Worm (Caenorhabditis elegans): ENCODE results near the gene krr-1.

The krr-1 gene

DNA sequence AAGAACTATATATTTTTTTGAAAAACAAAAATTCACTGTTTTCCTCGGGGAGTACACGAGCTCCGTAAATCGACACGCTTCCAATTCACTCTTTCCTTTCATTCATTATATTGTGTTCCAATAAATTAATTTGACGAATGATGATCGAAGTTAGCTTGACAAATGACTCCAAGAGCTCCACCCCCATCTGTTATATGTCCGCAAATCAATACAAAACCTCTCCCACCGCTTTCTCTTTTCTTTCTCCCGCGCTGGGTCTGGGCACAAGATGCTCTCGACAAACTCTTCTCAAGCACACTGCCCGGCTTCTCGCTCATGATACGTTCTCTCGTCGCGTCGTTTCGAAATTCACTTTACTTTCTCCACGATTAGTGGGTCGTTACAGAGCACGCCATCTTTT lies 7.0 kb upstream of the krr-1 start, which contains the start of gene C13F10.1:
C13F10.1 (plus strand) TSS at position 138 of the 400 bp plus-strand sequence.
- peak; percentile 2 for TF ChIP-seq nhr-129 (tag; optimal IDR thresholded peaks at IDR 0.05)
- TF ChIP-seq unc-55 (GFP tag; optimal IDR thresholded peaks at IDR 0.05), result peak; percentile 16
- no peak for TF ChIP-seq ama-1 (optimal IDR thresholded peaks at IDR 0.05)
- TF ChIP-seq crh-2 (tag; optimal IDR thresholded peaks at IDR 0.05), result no peak
- TF ChIP-seq mab-5 (tag; optimal IDR thresholded peaks at IDR 0.05), result peak; percentile 48
- TF ChIP-seq C34F6.9 (tag; optimal IDR thresholded peaks at IDR 0.05), result peak; percentile 45
- no peak for TF ChIP-seq gmeb-1 (tag; optimal IDR thresholded peaks at IDR 0.05)
- no peak for TF ChIP-seq dmd-4 (tag; optimal IDR thresholded peaks at IDR 0.05)

DNA sequence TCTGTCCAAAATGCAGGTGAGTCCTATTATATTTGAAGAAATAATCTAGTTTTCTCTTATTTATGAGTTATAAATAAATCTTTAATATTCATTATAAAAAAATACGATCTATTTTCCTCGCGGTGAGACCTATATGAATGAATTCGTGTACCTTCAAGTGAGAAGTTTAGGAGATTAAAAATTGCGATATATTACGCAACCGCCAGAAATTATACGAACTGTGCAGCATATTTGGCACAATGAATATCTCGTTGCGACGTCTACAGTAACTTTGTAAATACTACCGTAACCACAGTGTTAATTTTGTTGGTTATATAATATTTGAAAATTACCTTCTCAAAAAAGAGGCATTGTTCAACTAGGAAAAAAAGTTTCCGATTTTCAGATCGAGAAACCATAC lies 6.6 kb upstream of the krr-1 start:
- TF ChIP-seq nhr-129 (tag; optimal IDR thresholded peaks at IDR 0.05) (no peak), Y55F3AM.14 (GFP tag; optimal IDR thresholded peaks at IDR 0.05) (no peak), blmp-1 (tag; optimal IDR thresholded peaks at IDR 0.05; ENCODE audit: insufficient read depth) (no peak), nhr-25 (tag; optimal IDR thresholded peaks at IDR 0.05) (no peak), lsy-2 (tag; optimal IDR thresholded peaks at IDR 0.05) (no peak), sma-9 (GFP tag; optimal IDR thresholded peaks at IDR 0.05) (no peak), sma-9 (tag; optimal IDR thresholded peaks at IDR 0.05) (no peak), nhr-21 (tag; optimal IDR thresholded peaks at IDR 0.05) (no peak), snpc-4 (tag; optimal IDR thresholded peaks at IDR 0.05) (no peak), nhr-10 (tag; optimal IDR thresholded peaks at IDR 0.05) (no peak), nhr-6 (tag; optimal IDR thresholded peaks at IDR 0.05) (no peak), nhr-11 (tag; optimal IDR thresholded peaks at IDR 0.05) (no peak), lin-39 (tag; optimal IDR thresholded peaks at IDR 0.05) (no peak), mbf-1 (tag; optimal IDR thresholded peaks at IDR 0.05) (no peak)

DNA sequence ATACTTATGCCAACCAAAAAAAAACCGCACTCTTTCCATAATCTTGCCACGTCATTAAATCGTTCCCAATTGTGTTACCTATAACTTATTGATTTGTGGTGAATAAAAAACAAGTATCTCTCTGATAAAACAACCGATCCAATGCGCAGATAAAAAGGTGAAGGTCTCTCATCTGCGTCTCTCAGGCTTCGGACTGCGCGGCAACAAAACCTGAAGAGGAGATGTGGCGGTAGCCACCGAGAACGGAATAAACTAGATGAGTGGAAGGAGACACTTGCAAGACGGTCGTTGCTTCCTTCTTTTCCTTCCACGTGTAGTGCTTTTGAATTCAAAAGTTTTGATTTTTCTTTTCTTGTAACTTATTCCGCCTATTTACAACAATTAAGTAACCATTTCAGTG lies 6.0 kb upstream of the krr-1 start, which contains the start of gene fkb-3:
fkb-3 (plus strand) TSS at position 277 of the 400 bp plus-strand sequence.
- TF ChIP-seq snpc-4 (tag; optimal IDR thresholded peaks at IDR 0.05) (no peak), crh-2 (tag; optimal IDR thresholded peaks at IDR 0.05) (peak; percentile 14), C34F6.9 (tag; optimal IDR thresholded peaks at IDR 0.05) (no peak), nhr-21 (tag; optimal IDR thresholded peaks at IDR 0.05) (peak; percentile 24), unc-62 (GFP tag; optimal IDR thresholded peaks at IDR 0.05) (no peak)

DNA sequence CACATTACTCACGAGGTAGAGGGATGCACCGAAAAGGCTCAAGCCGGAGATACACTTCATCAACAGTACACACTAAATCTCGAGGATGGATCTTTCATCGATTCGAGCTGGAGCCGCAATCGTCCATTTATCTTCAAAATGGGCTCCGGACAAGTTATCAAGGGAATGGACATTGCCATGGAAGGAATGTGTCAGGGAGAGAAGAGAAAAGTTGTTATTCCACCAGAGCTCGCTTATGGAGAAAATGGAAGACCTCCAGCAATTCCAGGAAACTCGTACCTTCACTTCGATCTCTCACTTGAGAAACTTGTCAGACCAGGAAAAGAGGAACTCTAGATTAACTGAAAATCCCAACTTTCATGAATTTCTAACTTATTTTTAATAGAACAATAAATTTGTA lies 5.1 kb upstream of the krr-1 start:
- TF ChIP-seq unc-62 (GFP tag; optimal IDR thresholded peaks at IDR 0.05), result no peak
- TF ChIP-seq lin-13 (GFP tag; optimal IDR thresholded peaks at IDR 0.05), result no peak
- no peak for TF ChIP-seq R02D3.7 (tag; optimal IDR thresholded peaks at IDR 0.05)

ce11 chrV:7231524-7231923 lies 534 bp downstream of the krr-1 start:
- no peak for TF ChIP-seq fos-1 (tag; optimal IDR thresholded peaks at IDR 0.05)
- no peak for TF ChIP-seq aly-2 (tag; optimal IDR thresholded peaks at IDR 0.05)
- TF ChIP-seq C34F6.9 (tag; optimal IDR thresholded peaks at IDR 0.05), result no peak
- no peak for TF ChIP-seq lin-39 (tag; optimal IDR thresholded peaks at IDR 0.05)
- no peak for TF ChIP-seq mbf-1 (tag; optimal IDR thresholded peaks at IDR 0.05)
- no peak for TF ChIP-seq zag-1 (tag; optimal IDR thresholded peaks at IDR 0.05)
- no peak for TF ChIP-seq peb-1 (tag; optimal IDR thresholded peaks at IDR 0.05)
- TF ChIP-seq gmeb-1 (tag; optimal IDR thresholded peaks at IDR 0.05), result no peak
- TF ChIP-seq egl-27 (tag; optimal IDR thresholded peaks at IDR 0.05), result no peak
- no peak for TF ChIP-seq ama-1 (optimal IDR thresholded peaks at IDR 0.05)
- no peak for TF ChIP-seq ztf-11 (tag; optimal IDR thresholded peaks at IDR 0.05)
- no peak for TF ChIP-seq nhr-21 (tag; optimal IDR thresholded peaks at IDR 0.05)
- TF ChIP-seq nhr-23 (tag; optimal IDR thresholded peaks at IDR 0.05), result no peak
- no peak for TF ChIP-seq alr-1 (tag; optimal IDR thresholded peaks at IDR 0.05)
- no peak for TF ChIP-seq unc-62 (GFP tag; optimal IDR thresholded peaks at IDR 0.05)

DNA sequence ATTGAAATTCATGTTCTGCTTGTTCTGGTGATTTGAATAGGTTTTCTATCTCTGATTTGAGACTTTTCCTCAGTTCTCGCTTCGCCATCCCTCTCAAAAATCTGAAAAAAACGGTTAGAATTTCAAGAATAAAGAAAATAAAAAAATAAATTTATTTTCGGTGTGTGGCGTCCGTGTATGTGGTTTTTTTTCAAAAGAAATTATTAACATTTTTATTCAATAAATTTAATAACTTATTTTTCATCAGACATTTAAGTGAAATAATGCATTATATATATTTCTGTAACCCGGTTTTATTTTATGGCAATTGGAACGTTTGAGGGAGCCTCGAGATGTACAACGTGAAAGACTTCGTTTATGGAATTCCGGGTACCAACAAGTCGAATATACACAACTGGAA lies 3.7 kb downstream of the krr-1 start, which contains the start of gene C05C8.5:
C05C8.5 (minus strand) TSS at position 101 of the 400 bp plus-strand sequence.
- no peak for TF ChIP-seq nhr-6 (tag; optimal IDR thresholded peaks at IDR 0.05)
- no peak for TF ChIP-seq nhr-237 (tag; optimal IDR thresholded peaks at IDR 0.05)
- TF ChIP-seq ztf-4 (tag; optimal IDR thresholded peaks at IDR 0.05), result no peak
- no peak for TF ChIP-seq peb-1 (tag; optimal IDR thresholded peaks at IDR 0.05)
- TF ChIP-seq unc-62 (GFP tag; optimal IDR thresholded peaks at IDR 0.05), result no peak
- TF ChIP-seq fos-1 (tag; optimal IDR thresholded peaks at IDR 0.05), result no peak
- no peak for TF ChIP-seq mbf-1 (tag; optimal IDR thresholded peaks at IDR 0.05)
- no peak for TF ChIP-seq nhr-23 (tag; optimal IDR thresholded peaks at IDR 0.05)
- no peak for TF ChIP-seq sem-4 (tag; optimal IDR thresholded peaks at IDR 0.05)
- no peak for TF ChIP-seq lin-11 (tag; optimal IDR thresholded peaks at IDR 0.05)
- no peak for TF ChIP-seq aly-2 (tag; optimal IDR thresholded peaks at IDR 0.05)
- TF ChIP-seq crh-2 (tag; optimal IDR thresholded peaks at IDR 0.05), result no peak
- TF ChIP-seq elt-3 (tag; optimal IDR thresholded peaks at IDR 0.05), result no peak
- TF ChIP-seq ceh-16 (tag; optimal IDR thresholded peaks at IDR 0.05), result no peak
- TF ChIP-seq nhr-21 (tag; optimal IDR thresholded peaks at IDR 0.05), result no peak
- no peak for TF ChIP-seq nhr-77 (tag; optimal IDR thresholded peaks at IDR 0.05)

Measured in whole organism, L2 larva.